Worm (Caenorhabditis elegans): Measurements from ENCODE around the gene drr-2.

DNA sequence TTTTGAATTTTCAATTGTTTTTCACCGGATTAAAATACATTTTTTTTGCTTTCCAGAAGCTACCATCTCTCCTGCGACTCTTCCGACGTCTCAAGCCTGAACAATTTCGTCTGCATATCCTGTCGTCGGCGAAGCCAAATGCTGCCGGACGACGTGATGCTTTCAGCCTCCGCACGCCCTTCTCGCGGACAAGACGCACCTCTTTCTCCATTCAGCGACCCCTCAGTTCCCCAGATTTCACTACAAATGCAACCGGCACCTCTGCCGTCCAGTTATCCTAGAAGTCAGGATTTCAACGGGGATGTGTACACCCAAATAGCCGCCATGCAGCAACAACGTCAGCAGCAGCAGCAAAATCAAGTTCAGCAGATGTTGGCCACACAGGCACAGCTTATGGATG lies 909 bp upstream of the drr-2 start:
- TF ChIP-seq elt-3 (tag; optimal IDR thresholded peaks at IDR 0.05) (no peak), ztf-11 (tag; optimal IDR thresholded peaks at IDR 0.05) (no peak), nhr-11 (tag; optimal IDR thresholded peaks at IDR 0.05) (no peak)

All from whole organism, L2 larva.